Worm (Caenorhabditis elegans) whole organism, midembryonic: ENCODE measurements around the gene F43H9.3.

ENCODE experiments used
- cog-1 ChIP-seq: sonication (generic microtip); optimal IDR thresholded peaks from 2 replicates; lab custom pipeline; 2016; ENCODE audit warnings: missing genetic modification characterization, missing compliant biosample characterization
- klf-2 ChIP-seq: fragments of 200-800 bp; sonication (Bioruptor generic); conservative IDR thresholded peaks from 2 replicates; pipeline ENCODE4 v1.3.6; 2022; ENCODE audit warnings: missing genetic modification reagents, missing genetic modification characterization, missing compliant biosample characterization
- med-1 ChIP-seq: sonication (generic microtip); optimal IDR thresholded peaks from 2 replicates; lab custom pipeline; 2017; ENCODE audit warnings: missing genetic modification characterization, mild to moderate bottlenecking, missing compliant biosample characterization, antibody characterized with exemption, missing genetic modification reagents; ENCODE audit not compliant: insufficient read depth
- tab-1 ChIP-seq: fragments of 200-800 bp; sonication (Bioruptor generic); IDR thresholded peaks from 2 replicates; pipeline ENCODE4 v1.3.6; 2022; ENCODE audit warnings: missing genetic modification characterization, missing compliant biosample characterization
- ztf-29 ChIP-seq: fragments of 200-800 bp; sonication (Bioruptor generic); IDR thresholded peaks from 2 replicates; pipeline ENCODE4 v1.3.6; 2022; ENCODE audit warnings: missing genetic modification reagents, missing genetic modification characterization, missing compliant biosample characterization

ce11 chrV:8012032-8012431 lies 12.7 kb downstream of the F43H9.3 start, which contains the start of gene rpb-9:
- TF ChIP-seq med-1 (GFP tag; lab: Kevin White, UChicago): no peak
- no peak for TF ChIP-seq klf-2 (GFP tag; lab: Robert Waterston, UW)
- no peak for TF ChIP-seq tab-1 (GFP tag; lab: Robert Waterston, UW)
- no peak for TF ChIP-seq ztf-29 (GFP tag; lab: Robert Waterston, UW)
- TF ChIP-seq cog-1 (tag; lab: Kevin White, UChicago): no peak
